Fruit fly (Drosophila melanogaster): Measurements from ENCODE around the gene Mettl3.

The Mettl3 gene

DNA sequence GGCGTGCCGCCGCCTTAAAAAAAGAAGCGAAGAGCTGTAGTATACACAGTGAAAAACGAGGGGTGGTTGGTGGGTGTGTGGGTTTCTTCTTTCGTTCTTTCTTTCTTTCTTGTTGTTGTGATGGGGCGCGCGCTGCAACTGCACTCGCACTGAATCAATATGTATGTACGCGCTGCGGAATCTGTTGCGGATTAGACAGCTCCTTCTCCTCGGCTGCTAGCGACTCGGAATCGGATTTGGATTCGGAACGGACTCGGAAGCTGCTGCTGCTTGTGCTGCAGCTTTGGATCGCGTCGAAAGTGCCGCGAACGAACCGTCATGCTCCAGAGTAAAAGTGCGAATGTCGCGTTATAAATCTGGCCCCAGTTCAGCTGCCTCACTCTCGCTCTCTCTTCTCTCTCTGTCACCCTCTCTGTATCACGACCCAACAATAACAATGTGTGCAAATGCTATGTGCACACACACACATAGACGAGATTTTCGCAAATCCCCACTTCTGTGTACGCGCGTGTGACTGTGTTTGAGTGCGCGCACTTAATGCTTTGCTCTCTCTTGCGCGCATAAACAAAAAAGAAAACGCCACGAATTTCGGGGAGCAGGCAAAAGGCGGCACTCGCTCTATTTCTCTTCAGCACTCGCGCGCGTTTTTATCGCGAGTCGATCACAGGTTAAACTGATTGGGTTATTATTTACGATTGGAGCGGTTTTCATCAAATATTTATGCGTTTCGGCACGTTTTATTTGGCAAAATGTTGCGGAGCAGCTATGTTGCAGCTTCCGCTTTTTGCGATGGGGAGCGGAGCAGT, 735 bp upstream of the Mettl3 start (continued):
- TF ChIP-seq CG17612 (GFP tag; IDR thresholded peaks at IDR 0.05) = no peak
- TF ChIP-seq otp (GFP tag; IDR thresholded peaks at IDR 0.05) = no peak
- no peak for TF ChIP-seq CG12155 (GFP tag; optimal IDR thresholded peaks at IDR 0.05)
- TF ChIP-seq Six4 (GFP tag; optimal IDR thresholded peaks at IDR 0.05) = no peak
- peak; percentile 44 for TF ChIP-seq CG17385 (GFP tag; optimal IDR thresholded peaks at IDR 0.05)
- 0 out of 2 replicates have a peak, but pooled peaks have one; percentile 27 for TF ChIP-seq toy (GFP tag; IDR thresholded peaks at IDR 0.05)
- TF ChIP-seq CG6654 (GFP tag; optimal IDR thresholded peaks at IDR 0.05) = no peak
- no peak for TF ChIP-seq Dfd (GFP tag; optimal IDR thresholded peaks at IDR 0.05)
- TF ChIP-seq run (tag; optimal IDR thresholded peaks at IDR 0.05) = no peak
- TF ChIP-seq CG1647 (GFP tag; optimal IDR thresholded peaks at IDR 0.05) = no peak
- TF ChIP-seq trem (tag; optimal IDR thresholded peaks at IDR 0.05) = no peak
- no peak for TF ChIP-seq CG7839 (tag; optimal IDR thresholded peaks at IDR 0.05)
- TF ChIP-seq bbx (GFP tag; IDR thresholded peaks at IDR 0.05; ENCODE audit: partially characterized antibody) = peak; percentile 33; the same call in 1 of the 2 replicates
- no peak for TF ChIP-seq CG12219 (GFP tag; optimal IDR thresholded peaks at IDR 0.05)
- TF ChIP-seq CG3995 (GFP tag; optimal IDR thresholded peaks at IDR 0.05) = no peak
- TF ChIP-seq CG3065 (GFP tag; optimal IDR thresholded peaks at IDR 0.05) = no peak
- no peak for TF ChIP-seq cad (GFP tag; optimal IDR thresholded peaks at IDR 0.05)
- TF ChIP-seq usp (GFP tag; optimal IDR thresholded peaks at IDR 0.05) = no peak
- TF ChIP-seq CG10431 (GFP tag; optimal IDR thresholded peaks at IDR 0.05) = no peak
- no peak for TF ChIP-seq gfzf (GFP tag; optimal IDR thresholded peaks at IDR 0.05)
- no peak for TF ChIP-seq CG17359 (tag; optimal IDR thresholded peaks at IDR 0.05)
- TF ChIP-seq oc (tag; optimal IDR thresholded peaks at IDR 0.05) = no peak
- TF ChIP-seq ash1 (GFP tag; optimal IDR thresholded peaks at IDR 0.05) = no peak
- TF ChIP-seq CG4404 (GFP tag; IDR thresholded peaks at IDR 0.05) = no peak
- TF ChIP-seq CG11695 (GFP tag; IDR thresholded peaks at IDR 0.05) = peak; percentile 25; the same call in 2 of the 3 replicates
- TF ChIP-seq H15 (GFP tag; IDR thresholded peaks at IDR 0.05) = 0 out of 3 replicates have a peak, but pooled peaks have one; percentile 12
- no peak for TF ChIP-seq unpg (GFP tag; optimal IDR thresholded peaks at IDR 0.05)
- TF ChIP-seq Fer3 (tag; optimal IDR thresholded peaks at IDR 0.05) = no peak
- TF ChIP-seq CG12071 (GFP tag; optimal IDR thresholded peaks at IDR 0.05) = peak; percentile 8
- peak; percentile 24; the same call in 1 of the 3 replicates for TF ChIP-seq zfh1 (GFP tag; IDR thresholded peaks at IDR 0.05)
- no peak for TF ChIP-seq CG9932 (GFP tag; IDR thresholded peaks at IDR 0.05)
- peak; percentile 98 for TF ChIP-seq rib (GFP tag; IDR thresholded peaks at IDR 0.05)
- TF ChIP-seq Lim3 (GFP tag; IDR thresholded peaks at IDR 0.05) = no peak
- TF ChIP-seq HLH54F (GFP tag; optimal IDR thresholded peaks at IDR 0.05) = no peak
- no peak for TF ChIP-seq CG3163 (GFP tag; optimal IDR thresholded peaks at IDR 0.05)
- TF ChIP-seq ftz-f1 (GFP tag; optimal IDR thresholded peaks at IDR 0.05) = no peak
- no peak for TF ChIP-seq CG43689 (GFP tag; IDR thresholded peaks at IDR 0.05)
- TF ChIP-seq sens-2 (GFP tag; IDR thresholded peaks at IDR 0.05) = no peak
- no peak for TF ChIP-seq Hsf (GFP tag; optimal IDR thresholded peaks at IDR 0.05)
- no peak for TF ChIP-seq Mes4 (GFP tag; optimal IDR thresholded peaks at IDR 0.05)
- TF ChIP-seq onecut (GFP tag; IDR thresholded peaks at IDR 0.05) = peak; percentile 43
- no peak for TF ChIP-seq gcm (GFP tag; optimal IDR thresholded peaks at IDR 0.05)
- no peak for TF ChIP-seq exex (tag; optimal IDR thresholded peaks at IDR 0.05)
- TF ChIP-seq B-H2 (GFP tag; optimal IDR thresholded peaks at IDR 0.05) = no peak
- TF ChIP-seq croc (GFP tag; conservative IDR thresholded peaks at IDR 0.05) = no peak
- TF ChIP-seq sima (GFP tag; optimal IDR thresholded peaks at IDR 0.05) = no peak
- no peak for TF ChIP-seq D19B (GFP tag; optimal IDR thresholded peaks at IDR 0.05)
- TF ChIP-seq nau (GFP tag; optimal IDR thresholded peaks at IDR 0.05) = no peak
- TF ChIP-seq so (GFP tag; IDR thresholded peaks at IDR 0.05) = no peak
- no peak for TF ChIP-seq CoRest (tag; optimal IDR thresholded peaks at IDR 0.05)

Data from whole organism, embryonic.